Worm (Caenorhabditis elegans): Measurements from ENCODE around the gene Y7A5A.9.

- TF ChIP-seq him-1 (tag; optimal IDR thresholded peaks at IDR 0.05) (no peak), W03F9.2 (tag; optimal IDR thresholded peaks at IDR 0.05) (no peak)
These were observed 40.2 kb upstream of the Y7A5A.9 start, which contains the start of gene Y7A5A.5 for ce11 chrX:15786726-15787125.
